Worm (Caenorhabditis elegans) whole organism, late embryonic: Measurements from ENCODE around the gene srz-29.

Experiments used
- C08G9.2 ChIP-seq: sonication (generic microtip); optimal IDR thresholded peaks from 2 replicates; lab custom pipeline; 2016; ENCODE audit warnings: mild to moderate bottlenecking, missing genetic modification characterization, moderate library complexity, missing compliant biosample characterization
- K02D7.2 ChIP-seq: sonication (generic microtip); optimal IDR thresholded peaks from 2 replicates; lab custom pipeline; 2017; ENCODE audit warnings: mild to moderate bottlenecking, missing genetic modification characterization, missing compliant biosample characterization
- ahr-1 ChIP-seq: sonication (generic microtip); optimal IDR thresholded peaks from 2 replicates; lab custom pipeline; 2016; ENCODE audit warnings: missing genetic modification characterization, missing compliant biosample characterization
- ceh-18 ChIP-seq: sonication (generic microtip); optimal IDR thresholded peaks from 2 replicates; lab custom pipeline; 2016; ENCODE audit warnings: missing genetic modification characterization, missing compliant biosample characterization
- ceh-2 ChIP-seq: sonication (generic microtip); optimal IDR thresholded peaks from 2 replicates; lab custom pipeline; 2016; ENCODE audit warnings: missing genotype, missing genetic modification characterization, missing compliant biosample characterization
- ceh-24 ChIP-seq: sonication (generic microtip); optimal IDR thresholded peaks from 2 replicates; lab custom pipeline; 2016; ENCODE audit warnings: mild to moderate bottlenecking, missing genetic modification characterization, missing compliant biosample characterization
- ceh-48 ChIP-seq: sonication (generic microtip); optimal IDR thresholded peaks from 2 replicates; lab custom pipeline; 2016; ENCODE audit warnings: missing genetic modification characterization, inconsistent platforms, missing compliant biosample characterization
- dve-1 ChIP-seq: sonication (generic microtip); optimal IDR thresholded peaks from 2 replicates; lab custom pipeline; 2017; ENCODE audit warnings: antibody characterized with exemption, mild to moderate bottlenecking, missing genetic modification characterization, missing compliant biosample characterization
- elt-2 ChIP-seq: sonication (generic microtip); optimal IDR thresholded peaks from 2 replicates; lab custom pipeline; 2016; ENCODE audit warnings: missing genetic modification reagents, missing genetic modification characterization, missing compliant biosample characterization
- elt-4 ChIP-seq: sonication (generic microtip); optimal IDR thresholded peaks from 2 replicates; lab custom pipeline; 2016; ENCODE audit warnings: missing genetic modification characterization, missing compliant biosample characterization
- ets-4 ChIP-seq: sonication (generic microtip); optimal IDR thresholded peaks from 2 replicates; lab custom pipeline; 2016; ENCODE audit warnings: missing genetic modification characterization, missing compliant biosample characterization
- eyg-1 ChIP-seq: sonication (generic microtip); optimal IDR thresholded peaks from 2 replicates; lab custom pipeline; 2016; ENCODE audit warnings: missing genotype, missing genetic modification characterization, missing compliant biosample characterization
- fax-1 ChIP-seq: sonication (generic microtip); optimal IDR thresholded peaks from 2 replicates; lab custom pipeline; 2016; ENCODE audit warnings: missing genotype, missing genetic modification characterization, missing compliant biosample characterization
- fkh-10 ChIP-seq: fragments of 150-350 bp; optimal IDR thresholded peaks from 2 replicates; lab custom pipeline; 2014; ENCODE audit warnings: missing biosample characterization, missing genetic modification reagents, missing genetic modification characterization
- hlh-13 ChIP-seq: fragments of 200-800 bp; sonication (Bioruptor generic); optimal IDR thresholded peaks from 2 replicates; lab custom pipeline; 2018; ENCODE audit warnings: mild to moderate bottlenecking, missing genetic modification characterization, missing compliant biosample characterization
- hlh-30 ChIP-seq: sonication (generic microtip); optimal IDR thresholded peaks from 2 replicates; lab custom pipeline; 2017; ENCODE audit warnings: antibody characterized with exemption, missing genetic modification characterization, missing compliant biosample characterization; ENCODE audit not compliant: insufficient read depth
- hlh-6 ChIP-seq: sonication (generic microtip); optimal IDR thresholded peaks from 2 replicates; lab custom pipeline; 2016; ENCODE audit warnings: missing genotype, missing genetic modification characterization, missing compliant biosample characterization
- hlh-8 ChIP-seq: sonication (generic microtip); optimal IDR thresholded peaks from 2 replicates; lab custom pipeline; 2016; ENCODE audit warnings: missing genotype, missing genetic modification characterization, missing compliant biosample characterization
- lim-6 ChIP-seq: sonication (generic microtip); optimal IDR thresholded peaks from 2 replicates; lab custom pipeline; 2016; ENCODE audit warnings: missing genetic modification characterization, missing compliant biosample characterization
- madf-2 ChIP-seq: sonication (generic microtip); optimal IDR thresholded peaks from 2 replicates; lab custom pipeline; 2017; ENCODE audit warnings: missing genetic modification characterization, missing compliant biosample characterization
- nhr-11 ChIP-seq: fragments of 150-350 bp; optimal IDR thresholded peaks from 2 replicates; lab custom pipeline; 2014; ENCODE audit warnings: missing biosample characterization, missing genetic modification characterization
- nhr-232 ChIP-seq: sonication (generic microtip); optimal IDR thresholded peaks from 2 replicates; lab custom pipeline; 2016; ENCODE audit warnings: missing genetic modification characterization, missing compliant biosample characterization
- npax-4 ChIP-seq: sonication (generic microtip); optimal IDR thresholded peaks from 2 replicates; lab custom pipeline; 2016; ENCODE audit warnings: missing genetic modification characterization, missing compliant biosample characterization
- pag-3 ChIP-seq: sonication (generic microtip); optimal IDR thresholded peaks from 2 replicates; lab custom pipeline; 2016; ENCODE audit warnings: missing compliant biosample characterization, missing genetic modification characterization, borderline replicate concordance
- pax-1 ChIP-seq: fragments of 150-350 bp; optimal IDR thresholded peaks from 2 replicates; lab custom pipeline; 2014; ENCODE audit warnings: missing biosample characterization, missing genetic modification characterization
- pros-1 ChIP-seq: fragments of 150-350 bp; optimal IDR thresholded peaks from 2 replicates; lab custom pipeline; 2014; ENCODE audit warnings: missing biosample characterization, missing genetic modification reagents, missing genetic modification characterization
- ref-2 ChIP-seq: sonication (generic microtip); optimal IDR thresholded peaks from 2 replicates; lab custom pipeline; 2016; ENCODE audit warnings: missing genetic modification characterization, missing compliant biosample characterization
- rnt-1 ChIP-seq: sonication (generic microtip); optimal IDR thresholded peaks from 2 replicates; lab custom pipeline; 2016; ENCODE audit warnings: missing genetic modification characterization, missing compliant biosample characterization
- sox-2 ChIP-seq: fragments of 200-800 bp; sonication (Bioruptor generic); IDR thresholded peaks from 2 replicates; pipeline ENCODE4 v1.3.6; 2022; ENCODE audit warnings: missing genetic modification reagents, missing genetic modification characterization, missing compliant biosample characterization
- ttx-3 ChIP-seq: sonication (generic microtip); optimal IDR thresholded peaks from 2 replicates; lab custom pipeline; 2016; ENCODE audit warnings: missing genetic modification reagents, missing genetic modification characterization, missing compliant biosample characterization
- unc-42 ChIP-seq: sonication (generic microtip); optimal IDR thresholded peaks from 2 replicates; lab custom pipeline; 2016; ENCODE audit warnings: missing genotype, missing genetic modification characterization, missing compliant biosample characterization
- unc-55 ChIP-seq: sonication (generic microtip); optimal IDR thresholded peaks from 2 replicates; lab custom pipeline; 2017; ENCODE audit warnings: missing biosample characterization, missing genetic modification reagents, missing genetic modification characterization
- unc-86 ChIP-seq: sonication (generic microtip); optimal IDR thresholded peaks from 2 replicates; lab custom pipeline; 2016; ENCODE audit warnings: missing genetic modification characterization, missing compliant biosample characterization
- zip-5 ChIP-seq: sonication (generic microtip); optimal IDR thresholded peaks from 2 replicates; lab custom pipeline; 2016; ENCODE audit warnings: missing genetic modification characterization, missing compliant biosample characterization

The srz-29 gene

ce11 chrIV:13647558-13647957, 1.8 kb upstream of the srz-29 start, which contains the start of gene ule-4:
ule-4 (minus strand) TSS chrIV:13647658.
- TF ChIP-seq rnt-1 (tag; lab: Kevin White, UChicago), result no peak
- TF ChIP-seq ceh-24 (tag; lab: Kevin White, UChicago), result no peak
- no peak for TF ChIP-seq hlh-13
- TF ChIP-seq, all 69 proteins: peak for 0

ce11 chrIV:13639027-13639426, 6.7 kb downstream of the srz-29 start, which contains the start of gene ugt-22:
ugt-22 (plus strand) TSS chrIV:13639260.
- TF ChIP-seq pros-1 (tag; lab: Kevin White, UChicago), result no peak
- TF ChIP-seq unc-55 (GFP tag; lab: Kevin White, UChicago), result no peak
- no peak for TF ChIP-seq hlh-8 (tag; lab: Kevin White, UChicago)
- no peak for TF ChIP-seq hlh-30 (tag; lab: Kevin White, UChicago)
- no peak for TF ChIP-seq C08G9.2 (tag; lab: Kevin White, UChicago)
- TF ChIP-seq ceh-2 (tag; lab: Kevin White, UChicago), result no peak
- TF ChIP-seq elt-2 (tag; lab: Kevin White, UChicago), result peak; percentile 67

ce11 chrIV:13636975-13637374, 8.7 kb downstream of the srz-29 start, which contains the start of gene C08F11.7:
C08F11.7 (plus strand) TSS chrIV:13637275.
- TF ChIP-seq pag-3 (no peak), madf-2 (tag; lab: Kevin White, UChicago) (no peak), unc-86 (tag; lab: Kevin White, UChicago) (no peak), nhr-232 (tag; lab: Kevin White, UChicago) (no peak), unc-42 (tag; lab: Kevin White, UChicago) (no peak)

- TF ChIP-seq fkh-10 (GFP tag; lab: Kevin White, UChicago) (no peak), npax-4 (no peak), dve-1 (tag; lab: Kevin White, UChicago) (no peak), lim-6 (no peak), hlh-30 (tag; lab: Kevin White, UChicago) (no peak), ceh-18 (no peak), K02D7.2 (tag; lab: Kevin White, UChicago) (no peak), ceh-48 (no peak), hlh-8 (tag; lab: Kevin White, UChicago) (no peak), unc-42 (tag; lab: Kevin White, UChicago) (no peak), ref-2 (tag; lab: Kevin White, UChicago) (no peak), rnt-1 (tag; lab: Kevin White, UChicago) (no peak)
Observed at ce11 chrIV:13633165-13633564, 12.6 kb downstream of the srz-29 start, which contains the start of gene fbxa-98. fbxa-98 (plus strand) TSS chrIV:13633407.

ce11 chrIV:13632613-13633012, 13.1 kb downstream of the srz-29 start:
- TF ChIP-seq ahr-1 (tag; lab: Kevin White, UChicago), result no peak
- TF ChIP-seq unc-86 (tag; lab: Kevin White, UChicago), result no peak
- TF ChIP-seq lim-6, result no peak
- no peak for TF ChIP-seq ets-4 (tag; lab: Kevin White, UChicago)
- TF ChIP-seq pax-1, result no peak

ce11 chrIV:13626469-13626868, 19.3 kb downstream of the srz-29 start, which contains the start of gene sru-21:
sru-21 (plus strand) TSS chrIV:13626769.
- no peak for TF ChIP-seq hlh-6 (tag; lab: Kevin White, UChicago)
- no peak for TF ChIP-seq fax-1 (tag; lab: Kevin White, UChicago)
- TF ChIP-seq eyg-1 (tag; lab: Kevin White, UChicago), result no peak
- TF ChIP-seq zip-5, result no peak
- no peak for TF ChIP-seq sox-2 (GFP tag; lab: Robert Waterston, UW)
- TF ChIP-seq nhr-11 (tag; lab: Kevin White, UChicago), result no peak
- no peak for TF ChIP-seq ttx-3
- TF ChIP-seq elt-4 (tag; lab: Kevin White, UChicago), result no peak
- no peak for TF ChIP-seq lim-6
- no peak for TF ChIP-seq ceh-48
- no peak for TF ChIP-seq rnt-1 (tag; lab: Kevin White, UChicago)
- TF ChIP-seq dve-1 (tag; lab: Kevin White, UChicago), result no peak
- TF ChIP-seq hlh-13, result no peak
- no peak for TF ChIP-seq elt-2 (tag; lab: Kevin White, UChicago)
